Fruit fly (Drosophila melanogaster) whole organism: ENCODE results near the gene CG12106.

Experiments used
- CG8478 ChIP-seq: fragments of >200 bp; optimal IDR thresholded peaks from 2 replicates; lab custom pipeline; 2018; ENCODE audit warnings: inconsistent platforms
- Dll ChIP-seq: fragments of >200 bp; optimal IDR thresholded peaks from 2 replicates; lab custom pipeline; 2017
- EcR ChIP-seq, 2 experiments: fragments of >200 bp; optimal IDR thresholded peaks; 2 replicates each; lab custom pipeline; 2017; ENCODE audit warnings: missing biosample characterization in 2 of 2, missing genetic modification characterization in 2 of 2, missing genetic modification reagents in 2 of 2
- pan ChIP-seq: fragments of >200 bp; optimal IDR thresholded peaks from 2 replicates; lab custom pipeline; 2017
- psq ChIP-seq: fragments of >200 bp; optimal IDR thresholded peaks from 2 replicates; lab custom pipeline; 2017
- usp ChIP-seq: fragments of >200 bp; optimal IDR thresholded peaks from 2 replicates; lab custom pipeline; 2017; ENCODE audit warnings: missing biosample characterization, missing genetic modification characterization, mixed read lengths

Gene CG12106

DNA sequence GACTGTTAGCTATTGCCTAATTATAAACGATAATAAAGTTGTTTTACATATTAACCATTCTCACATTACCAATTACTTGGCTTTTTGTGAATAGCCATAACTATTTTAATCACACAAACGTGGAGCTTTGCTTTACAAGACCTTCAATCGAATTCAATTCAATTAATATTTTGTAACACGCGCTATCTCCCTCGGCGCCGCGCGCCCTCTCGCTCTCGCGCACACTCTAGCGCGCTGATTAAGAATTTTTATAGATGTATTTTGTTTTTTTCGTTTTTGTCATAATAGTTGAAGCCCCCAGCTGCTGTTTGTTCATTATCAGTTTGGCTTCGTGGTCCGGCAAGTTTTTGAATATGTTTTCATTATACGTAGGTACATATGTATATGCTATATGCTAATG lies 7.4 kb downstream of the CG12106 start:
- TF ChIP-seq EcR (GFP tag; optimal IDR thresholded peaks at IDR 0.05; lab: Kevin White, UChicago) (no peak), Dll (no peak), pan (no peak), CG8478 (lab: Kevin White, UChicago) (no peak), psq (lab: Kevin White, UChicago) (no peak), usp (GFP tag; lab: Kevin White, UChicago) (no peak)

DNA sequence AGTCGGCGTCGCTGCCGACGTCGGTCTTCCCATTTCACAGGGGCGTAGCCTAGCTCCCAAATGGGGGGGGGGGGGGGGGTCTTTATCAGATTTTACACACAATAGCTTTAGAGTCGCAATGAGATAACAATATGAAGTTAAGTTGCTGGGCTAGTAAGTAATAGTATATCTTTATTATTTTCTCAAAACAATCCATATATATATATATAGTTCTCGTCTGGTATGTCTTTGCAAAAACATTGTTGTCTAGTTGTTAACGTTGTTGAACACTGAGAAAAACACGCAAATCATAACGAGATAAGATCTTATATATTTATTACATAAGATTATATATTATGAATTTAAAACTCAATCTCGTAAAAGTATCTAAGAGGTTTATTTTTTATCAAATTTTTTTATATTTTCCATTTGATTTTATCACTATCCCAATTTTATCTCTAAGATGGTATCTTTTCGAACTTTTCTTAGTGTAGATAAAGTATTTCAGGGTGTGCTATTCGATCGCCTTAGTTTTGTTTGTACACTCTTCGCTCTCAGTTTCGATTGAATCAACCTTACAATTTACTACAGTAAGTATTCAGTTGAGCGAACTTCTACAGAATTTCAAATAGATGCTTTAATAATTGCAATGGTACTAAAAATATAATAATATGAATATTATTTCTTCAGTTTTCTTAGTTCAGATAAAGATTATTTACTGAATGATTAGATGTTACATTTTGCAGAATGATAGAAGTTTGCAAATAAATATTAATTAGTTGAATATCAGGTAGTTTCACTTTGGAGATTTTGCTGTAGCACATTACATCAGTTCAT lies 8.4 kb downstream of the CG12106 start:
- TF ChIP-seq usp (GFP tag; lab: Kevin White, UChicago) (no peak), CG8478 (lab: Kevin White, UChicago) (no peak), pan (no peak), psq (lab: Kevin White, UChicago) (no peak), Dll (no peak), EcR (GFP tag; optimal IDR thresholded peaks at IDR 0.05; lab: Kevin White, UChicago) (no peak)

DNA sequence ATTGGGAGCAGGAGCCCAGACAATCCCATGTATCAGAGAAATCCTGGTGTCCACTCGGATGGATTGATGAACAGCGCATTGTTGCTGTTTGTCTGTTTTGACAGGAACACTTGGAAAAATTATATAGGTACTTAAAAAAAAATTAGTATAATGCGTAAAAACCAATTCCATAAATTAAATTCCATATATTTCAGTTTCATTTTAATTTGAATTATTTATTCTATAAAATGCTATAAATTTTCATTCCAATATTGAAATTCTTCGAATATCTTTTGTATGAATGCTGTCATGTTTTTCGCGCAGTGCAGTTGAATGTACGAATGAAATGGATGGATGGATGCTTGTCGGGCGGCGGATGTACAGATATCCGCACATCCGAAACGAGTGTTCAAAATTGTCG lies 17.1 kb downstream of the CG12106 start, which contains the start of gene SmydA-9:
SmydA-9 (minus strand) TSS at position 101 of the 400 bp plus-strand sequence.
- TF ChIP-seq Dll (no peak), psq (lab: Kevin White, UChicago) (no peak), CG8478 (lab: Kevin White, UChicago) (no peak)

DNA sequence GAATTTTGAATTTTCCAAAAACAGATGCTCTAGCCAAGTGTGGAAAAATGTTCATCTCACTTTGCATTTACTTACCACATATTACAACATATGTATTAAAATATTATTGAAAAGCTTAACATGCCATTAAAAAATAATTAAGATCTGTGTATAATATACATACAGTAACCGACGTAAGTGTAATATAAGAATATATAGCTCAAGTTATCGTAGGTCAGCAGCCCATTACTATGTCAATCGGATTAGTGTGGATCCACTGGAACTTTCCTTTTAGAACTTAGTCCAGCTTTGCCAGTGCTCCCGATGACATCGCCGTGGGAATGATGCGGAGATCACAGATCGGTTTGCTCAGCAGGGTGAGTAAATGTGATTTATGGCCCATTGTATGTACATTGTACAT lies 20.9 kb downstream of the CG12106 start, which contains the start of gene Obp8a:
Obp8a (plus strand) TSS at position 301 of the 400 bp plus-strand sequence.
- TF ChIP-seq CG8478 (lab: Kevin White, UChicago) (no peak), Dll (no peak), EcR (GFP tag; optimal IDR thresholded peaks at IDR 0.05; lab: Kevin White, UChicago) (no peak), pan (no peak), usp (GFP tag; lab: Kevin White, UChicago) (no peak), psq (lab: Kevin White, UChicago) (no peak)

DNA sequence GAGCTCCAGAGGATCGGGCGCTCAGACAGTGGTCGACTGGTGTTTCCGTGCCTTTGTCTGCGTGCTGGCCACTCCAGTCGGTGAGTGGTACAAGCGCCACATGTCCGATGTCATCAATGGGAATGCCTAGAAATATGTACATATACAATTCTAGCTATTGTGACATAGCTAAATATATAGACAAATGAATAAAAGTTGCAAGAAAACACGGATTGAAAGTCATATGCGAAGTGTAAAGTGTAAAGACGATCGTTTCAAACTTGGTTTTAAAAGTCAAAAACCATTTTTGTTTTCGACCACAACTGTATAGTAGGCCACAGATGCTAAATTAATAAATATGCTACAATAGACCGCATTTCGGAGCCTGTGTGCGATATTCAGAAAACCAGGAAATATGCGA lies 21.8 kb downstream of the CG12106 start, which contains the start of gene CG15368:
CG15368 (plus strand) TSS at position 301 of the 400 bp plus-strand sequence.
- TF ChIP-seq usp (GFP tag; lab: Kevin White, UChicago) (no peak), psq (lab: Kevin White, UChicago) (no peak), pan (no peak), Dll (no peak), CG8478 (lab: Kevin White, UChicago) (no peak), EcR (GFP tag; optimal IDR thresholded peaks at IDR 0.05; lab: Kevin White, UChicago) (no peak)

DNA sequence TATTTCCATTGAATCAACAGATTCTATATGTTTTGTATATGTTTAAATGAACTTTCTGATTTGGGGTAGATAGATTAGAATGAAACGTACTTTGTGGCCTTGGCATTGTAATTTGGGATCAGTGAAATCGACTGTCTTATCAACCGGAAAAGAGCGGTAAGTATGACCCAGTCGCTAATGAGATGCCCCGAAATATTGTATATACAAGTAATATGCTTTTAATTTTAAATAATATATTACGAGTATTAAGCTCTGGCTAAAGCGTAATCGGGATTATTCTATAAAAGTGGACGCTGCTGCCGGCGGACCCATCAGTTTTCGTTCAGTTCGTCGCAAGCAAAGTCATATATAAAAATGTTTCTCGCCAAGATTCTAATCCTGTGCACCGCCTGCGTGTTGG lies 22.9 kb downstream of the CG12106 start, which contains the start of gene CG15369:
CG15369 (plus strand) TSS at position 301 of the 400 bp plus-strand sequence.
- no peak for TF ChIP-seq psq (lab: Kevin White, UChicago)
- TF ChIP-seq usp (GFP tag; lab: Kevin White, UChicago) = no peak
- no peak for TF ChIP-seq pan
- TF ChIP-seq EcR (GFP tag; optimal IDR thresholded peaks at IDR 0.05; lab: Kevin White, UChicago) = no peak
- no peak for TF ChIP-seq Dll
- TF ChIP-seq CG8478 (lab: Kevin White, UChicago) = no peak

DNA sequence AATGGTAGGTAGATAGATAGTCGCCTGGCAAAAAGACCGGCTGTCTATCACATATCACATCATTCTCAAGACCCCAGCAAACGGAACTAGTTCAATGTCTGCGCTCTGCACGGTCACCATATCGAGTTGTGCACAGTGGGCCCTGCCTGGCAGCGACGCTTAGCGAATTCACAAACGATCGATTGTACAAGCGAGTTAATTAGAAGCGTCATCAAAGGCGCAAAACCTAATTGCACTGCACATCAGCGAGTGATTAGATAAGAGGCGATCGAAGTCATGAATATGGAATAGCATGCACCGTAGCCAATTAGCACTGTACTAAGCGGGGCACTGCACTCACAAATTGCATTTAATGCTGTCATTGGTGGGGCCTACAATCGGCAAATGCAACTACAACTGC lies 26.7 kb downstream of the CG12106 start:
- TF ChIP-seq psq (lab: Kevin White, UChicago) = no peak
- peak in 1 of 2 experiments; percentile 48 for TF ChIP-seq EcR (GFP tag; optimal IDR thresholded peaks at IDR 0.05; lab: Kevin White, UChicago)

DNA sequence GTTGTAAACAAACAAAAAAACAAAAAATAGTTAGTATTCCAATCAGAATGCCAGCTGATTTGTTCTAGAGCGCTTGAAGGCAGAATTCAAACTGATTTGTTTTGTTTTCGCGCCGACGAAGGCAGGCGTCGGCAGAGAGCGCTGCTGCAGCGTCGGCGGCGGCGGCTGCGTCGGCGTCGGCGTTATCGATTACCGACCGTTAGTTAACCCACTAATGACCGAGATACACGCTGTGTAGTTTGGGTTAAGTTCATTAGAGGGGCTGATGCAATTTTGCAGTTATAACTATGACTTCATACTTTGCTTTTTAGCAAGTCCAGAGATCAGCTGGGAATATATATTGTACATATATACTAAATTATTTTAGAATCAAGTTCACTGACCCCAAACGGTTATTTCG lies 29.5 kb downstream of the CG12106 start, which contains the start of gene t:
t (minus strand) TSS at position 76 of the 400 bp plus-strand sequence.
- TF ChIP-seq EcR (GFP tag; optimal IDR thresholded peaks at IDR 0.05; lab: Kevin White, UChicago) (no peak), Dll (no peak), psq (lab: Kevin White, UChicago) (no peak), usp (GFP tag; lab: Kevin White, UChicago) (no peak), CG8478 (lab: Kevin White, UChicago) (no peak), pan (no peak)

DNA sequence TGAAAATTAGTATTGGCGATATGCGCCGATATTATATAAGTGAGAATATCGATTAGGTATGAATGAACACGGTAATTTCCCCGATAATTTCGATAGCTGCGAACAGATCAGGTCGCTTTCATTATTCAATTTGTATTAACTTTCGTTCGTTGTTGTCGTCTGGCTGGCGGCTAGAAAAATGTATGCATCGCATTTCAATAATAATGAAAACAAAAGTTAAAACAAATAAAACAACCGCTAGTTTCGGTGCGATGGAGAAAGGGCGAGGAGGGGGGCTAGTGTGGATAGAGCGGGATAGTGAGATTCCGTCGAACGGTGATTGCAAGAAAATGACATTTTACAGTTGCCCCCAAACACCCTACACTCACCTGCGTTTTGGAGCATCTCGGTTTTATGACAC lies 30.7 kb downstream of the CG12106 start:
- TF ChIP-seq pan (no peak), EcR (GFP tag; optimal IDR thresholded peaks at IDR 0.05; lab: Kevin White, UChicago) (no peak), psq (lab: Kevin White, UChicago) (no peak), CG8478 (lab: Kevin White, UChicago) (no peak), Dll (no peak), usp (GFP tag; lab: Kevin White, UChicago) (no peak)

DNA sequence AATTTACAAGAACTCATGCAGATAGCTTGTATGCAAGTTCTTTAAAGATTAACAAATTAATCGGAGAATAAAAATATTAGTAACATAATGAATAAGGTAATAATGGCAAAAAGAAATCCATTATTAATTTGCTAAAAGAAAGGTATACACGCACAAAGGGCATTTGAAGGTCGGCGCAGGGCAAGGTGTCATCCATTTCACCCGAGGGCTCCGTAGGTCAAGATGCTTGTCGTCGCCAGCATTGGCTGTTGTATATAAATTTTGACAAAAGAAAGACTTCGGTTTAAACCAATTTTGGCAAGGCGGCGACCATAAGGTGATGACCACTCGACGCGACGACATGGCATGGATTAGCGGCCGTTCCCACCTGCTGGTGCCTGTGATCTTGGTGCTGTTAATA lies 31.4 kb downstream of the CG12106 start, which contains the start of gene CG15370:
CG15370 (plus strand) TSS at position 301 of the 400 bp plus-strand sequence.
- TF ChIP-seq pan = no peak
- TF ChIP-seq CG8478 (lab: Kevin White, UChicago) = no peak
- TF ChIP-seq EcR (GFP tag; optimal IDR thresholded peaks at IDR 0.05; lab: Kevin White, UChicago) = no peak
- no peak for TF ChIP-seq usp (GFP tag; lab: Kevin White, UChicago)
- no peak for TF ChIP-seq Dll
- no peak for TF ChIP-seq psq (lab: Kevin White, UChicago)

DNA sequence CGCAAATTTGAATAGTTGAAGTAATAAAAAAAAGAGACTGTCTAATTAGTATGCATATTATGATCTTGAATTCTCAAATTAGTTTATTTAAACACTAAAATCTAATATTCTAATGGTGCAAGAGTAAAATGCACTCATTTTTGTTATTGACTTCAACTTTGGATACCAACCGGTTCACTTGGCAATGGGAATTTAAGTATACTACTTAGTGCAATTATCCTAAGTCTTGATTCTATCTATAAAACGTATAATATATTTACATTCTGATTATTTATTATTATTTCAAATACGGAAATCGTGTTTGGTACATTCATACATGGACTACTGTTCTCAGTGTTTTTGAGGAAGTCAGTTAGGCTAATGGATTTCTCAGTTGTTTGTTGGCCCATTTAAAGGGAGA lies 33.1 kb downstream of the CG12106 start, which contains the start of gene Gr8a:
Gr8a (plus strand) TSS at position 301 of the 400 bp plus-strand sequence.
- no peak for TF ChIP-seq psq (lab: Kevin White, UChicago)
- no peak for TF ChIP-seq EcR (GFP tag; optimal IDR thresholded peaks at IDR 0.05; lab: Kevin White, UChicago)
- no peak for TF ChIP-seq Dll
- no peak for TF ChIP-seq CG8478 (lab: Kevin White, UChicago)
- no peak for TF ChIP-seq usp (GFP tag; lab: Kevin White, UChicago)
- no peak for TF ChIP-seq pan

DNA sequence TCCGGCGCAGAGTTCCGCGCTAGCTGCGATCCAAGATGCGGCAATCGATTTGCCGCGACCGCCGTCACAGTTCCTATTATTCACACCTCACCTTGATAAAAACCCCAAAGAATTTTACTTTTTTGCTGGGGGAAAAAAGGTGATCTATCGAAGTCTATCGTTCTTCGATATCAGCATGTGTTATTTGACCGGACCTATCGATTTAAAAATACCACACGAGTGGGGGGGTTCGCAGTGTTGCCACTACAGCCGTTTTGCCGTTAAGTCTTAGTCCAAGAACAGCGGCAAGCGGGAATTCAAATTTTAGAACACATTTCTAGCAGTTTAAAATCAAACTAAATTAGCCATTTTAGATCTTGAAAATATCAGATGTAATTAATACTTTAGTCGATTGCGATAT lies 38.5 kb downstream of the CG12106 start, which contains the start of gene CG12121:
CG12121 (minus strand) TSS at position 180 of the 400 bp plus-strand sequence.
- TF ChIP-seq psq (lab: Kevin White, UChicago) (no peak), EcR (GFP tag; optimal IDR thresholded peaks at IDR 0.05; lab: Kevin White, UChicago) (no peak), Dll (no peak)
